Worm (Caenorhabditis elegans) whole organism, L4/young adult: ENCODE results near the gene M03F4.6.

Experiments
- W03F9.2 ChIP-seq: fragments of 150-350 bp; optimal IDR thresholded peaks from 2 replicates; lab custom pipeline; 2014; ENCODE audit warnings: missing biosample characterization, missing genetic modification characterization
- dao-5 ChIP-seq: sonication (generic microtip); optimal IDR thresholded peaks from 2 replicates; lab custom pipeline; 2016; ENCODE audit warnings: missing genotype, missing genetic modification characterization, moderate library complexity, missing compliant biosample characterization
- him-1 ChIP-seq: sonication (generic microtip); optimal IDR thresholded peaks from 2 replicates; lab custom pipeline; 2016; ENCODE audit warnings: missing genotype, missing genetic modification reagents, missing genetic modification characterization, missing compliant biosample characterization

ce11 chrX:4976530-4976929, 7.4 kb upstream of the M03F4.6 start, which contains the start of gene lfi-1:
- no peak for TF ChIP-seq him-1 (tag; lab: Kevin White, UChicago)
- no peak for TF ChIP-seq dao-5 (tag; lab: Kevin White, UChicago)
- no peak for TF ChIP-seq W03F9.2 (tag; lab: Kevin White, UChicago)
